Fruit fly (Drosophila melanogaster) whole organism, wandering third instar larva: ENCODE measurements around the gene His3.3B.

Source experiments
- Abd-B ChIP-seq: fragments of >200 bp; optimal IDR thresholded peaks from 2 replicates; lab custom pipeline; 2017; ENCODE audit warnings: missing biosample characterization, missing genetic modification characterization
- CG32264 ChIP-seq: fragments of 200-800 bp; sonication (Bioruptor generic); optimal IDR thresholded peaks from 2 replicates; lab custom pipeline; 2016; ENCODE audit warnings: missing biosample characterization, missing genetic modification characterization
- Dfd ChIP-seq: fragments of >200 bp; optimal IDR thresholded peaks from 2 replicates; lab custom pipeline; 2017; ENCODE audit warnings: missing biosample characterization, missing genetic modification characterization
- Dif ChIP-seq: fragments of 200-275, 200-300 bp; sonication (Bioruptor generic); optimal IDR thresholded peaks from 2 replicates; lab custom pipeline; 2018; ENCODE audit warnings: missing biosample characterization, missing genetic modification characterization; ENCODE audit not compliant: partially characterized antibody
- GATAd ChIP-seq: sonication (Bioruptor generic); optimal IDR thresholded peaks from 2 replicates; lab custom pipeline; 2016; ENCODE audit warnings: missing biosample characterization, missing genetic modification characterization
- Mio ChIP-seq: sonication (Bioruptor generic); optimal IDR thresholded peaks from 2 replicates; lab custom pipeline; 2016; ENCODE audit warnings: missing biosample characterization, missing genetic modification characterization
- Rel ChIP-seq, 2 experiments: fragments of 200-800 bp; sonication (Bioruptor generic) in 1 of 2; optimal IDR thresholded peaks; 2 replicates in 1 of 2; 3 replicates in 1 of 2; lab custom pipeline; 2016 to 2019; ENCODE audit warnings: mild to moderate bottlenecking in 2 of 2, missing biosample characterization in 2 of 2, missing genetic modification characterization in 2 of 2, moderate library complexity in 1 of 2
- dmrt93B ChIP-seq: fragments of 200-800 bp; sonication (Bioruptor generic); optimal IDR thresholded peaks from 2 replicates; lab custom pipeline; 2018; ENCODE audit warnings: missing biosample characterization, mild to moderate bottlenecking, missing genetic modification characterization
- dsf ChIP-seq: sonication (Bioruptor generic); optimal IDR thresholded peaks from 2 replicates; lab custom pipeline; 2016; ENCODE audit warnings: missing biosample characterization, missing genetic modification characterization, borderline replicate concordance
- h ChIP-seq: fragments of 200-800 bp; sonication (Bioruptor generic); optimal IDR thresholded peaks from 3 replicates; lab custom pipeline; 2016; ENCODE audit warnings: missing biosample characterization, mild to moderate bottlenecking, missing genetic modification characterization
- lola ChIP-seq: fragments of >200 bp; optimal IDR thresholded peaks from 2 replicates; lab custom pipeline; 2017; ENCODE audit warnings: missing biosample characterization, missing genetic modification characterization
- pan ChIP-seq: fragments of >200 bp; optimal IDR thresholded peaks from 2 replicates; lab custom pipeline; 2017
- usp ChIP-seq: fragments of >200 bp; optimal IDR thresholded peaks from 2 replicates; lab custom pipeline; 2017; ENCODE audit warnings: missing biosample characterization, missing genetic modification characterization

dm6 chrX:9156388-9156823, at the start of gene His3.3B:
- TF ChIP-seq Dfd (GFP tag; lab: Kevin White, UChicago) (no peak), Rel (GFP tag; optimal IDR thresholded peaks at IDR 0.05; lab: Kevin White, UChicago) (no peak), Rel (tag; optimal IDR thresholded peaks at IDR 0.05; lab: Kevin White, UChicago) (no peak), Abd-B (no peak), pan (lab: Kevin White, UChicago) (no peak), dsf (no peak), usp (GFP tag; lab: Kevin White, UChicago) (no peak), Dif (GFP tag; lab: Kevin White, UChicago) (peak; percentile 33), lola (GFP tag; lab: Kevin White, UChicago) (no peak), Mio (GFP tag; lab: Kevin White, UChicago) (no peak), h (peak; percentile 24), CG32264 (GFP tag; lab: Kevin White, UChicago) (no peak), dmrt93B (GFP tag; lab: Kevin White, UChicago) (no peak), GATAd (GFP tag; lab: Kevin White, UChicago) (no peak)
